Worm (Caenorhabditis elegans) whole organism, L1 larva: Measurements from ENCODE around the gene svh-11.

Experiments
- ceh-82 ChIP-seq, 3 experiments: fragments of 150-350 bp in 1 of 3; sonication (generic microtip) in 2 of 3; optimal IDR thresholded peaks; 2 replicates each; lab custom pipeline; 2014 to 2017; ENCODE audit warnings: missing biosample characterization in 3 of 3, missing genetic modification characterization in 3 of 3
- efl-1 ChIP-seq, 4 experiments: fragments of 150-350 bp; optimal IDR thresholded peaks in 3 of 4; peaks in 1 of 4; 1 replicate in 1 of 4; 2 replicates in 3 of 4; lab custom pipeline; 2014; ENCODE audit warnings: missing biosample characterization in 2 of 4, missing genetic modification characterization in 2 of 4, missing genetic modification reagents in 2 of 4
- fos-1 ChIP-seq: fragments of 150-350 bp; optimal IDR thresholded peaks from 2 replicates; lab custom pipeline; 2014; ENCODE audit warnings: missing biosample characterization, missing genetic modification characterization
- lin-15B ChIP-seq: fragments of 150-350 bp; sonication (generic microtip); optimal IDR thresholded peaks from 3 replicates; lab custom pipeline; 2014; ENCODE audit warnings: missing biosample characterization, missing genetic modification characterization
- lin-35 ChIP-seq, 2 experiments: fragments of 150-350 bp; optimal IDR thresholded peaks; 2 replicates each; lab custom pipeline; 2014; ENCODE audit warnings: missing biosample characterization in 2 of 2, missing genetic modification characterization in 2 of 2, missing genetic modification reagents in 2 of 2
- mep-1 ChIP-seq: fragments of 150-350 bp; optimal IDR thresholded peaks from 2 replicates; lab custom pipeline; 2014; ENCODE audit warnings: missing biosample characterization, missing genetic modification characterization
- nhr-19 ChIP-seq: fragments of 200-800 bp; sonication (Bioruptor generic); conservative IDR thresholded peaks from 2 replicates; pipeline ENCODE4 v1.3.6; 2022; ENCODE audit warnings: missing genetic modification characterization, missing compliant biosample characterization
- nhr-237 ChIP-seq: fragments of 150-350 bp; optimal IDR thresholded peaks from 2 replicates; lab custom pipeline; 2014; ENCODE audit warnings: missing biosample characterization, missing genetic modification characterization
- pqm-1 ChIP-seq: sonication (generic microtip); optimal IDR thresholded peaks from 3 replicates; lab custom pipeline; 2017; ENCODE audit warnings: missing biosample characterization, missing genetic modification characterization
- ztf-11 ChIP-seq, 2 experiments: sonication (generic microtip); optimal IDR thresholded peaks; 2 replicates each; lab custom pipeline; 2016 to 2017; ENCODE audit warnings: missing genetic modification characterization in 2 of 2, missing biosample characterization in 1 of 2, missing compliant biosample characterization in 1 of 2

DNA sequence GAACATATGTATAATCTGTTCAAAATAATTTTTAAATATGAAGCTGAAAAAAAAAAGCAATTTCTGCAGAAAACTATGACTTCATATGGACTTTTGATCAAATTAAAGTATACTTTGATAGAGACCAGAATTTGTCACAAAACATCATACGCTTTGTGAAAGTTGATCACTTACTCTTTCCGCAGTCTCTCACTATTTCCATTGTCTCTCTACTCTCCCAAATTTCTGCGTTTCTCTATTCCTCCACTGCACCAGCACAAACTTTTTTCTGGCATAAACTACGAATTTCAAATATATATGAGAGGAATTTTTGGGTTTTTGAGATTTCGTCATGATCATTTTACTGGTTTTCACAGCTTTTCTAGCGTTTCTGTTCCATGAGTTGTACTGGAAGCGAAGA is 28.9 kb downstream of the svh-11 start, which contains the start of gene cyp-33C4:
- TF ChIP-seq ztf-11 (tag; optimal IDR thresholded peaks at IDR 0.05; lab: Kevin White, UChicago) (no peak), lin-35 (GFP tag; optimal IDR thresholded peaks at IDR 0.05; lab: Kevin White, UChicago) (peak in 1 of 2 experiments; percentile 35), ceh-82 (tag; optimal IDR thresholded peaks at IDR 0.05; lab: Kevin White, UChicago) (peak in 1 of 3 experiments; percentile 20), nhr-237 (no peak), lin-15B (tag; lab: Kevin White, UChicago) (no peak), mep-1 (tag; lab: Kevin White, UChicago) (peak; percentile 13), fos-1 (tag; lab: Kevin White, UChicago) (no peak), pqm-1 (tag; lab: Kevin White, UChicago) (no peak), efl-1 (optimal IDR thresholded peaks at IDR 0.05; lab: Kevin White, UChicago) (peak; percentile 26 to 48), efl-1 (GFP tag; optimal IDR thresholded peaks at IDR 0.05 in 1 of 2; lab: Kevin White, UChicago) (peak; percentile 13 to 82), nhr-19 (GFP tag; lab: Robert Waterston, UW) (no peak; the same call in 1 of the 2 replicates)
